Worm (Caenorhabditis elegans): ENCODE results near the gene mks-2.

The mks-2 gene

DNA sequence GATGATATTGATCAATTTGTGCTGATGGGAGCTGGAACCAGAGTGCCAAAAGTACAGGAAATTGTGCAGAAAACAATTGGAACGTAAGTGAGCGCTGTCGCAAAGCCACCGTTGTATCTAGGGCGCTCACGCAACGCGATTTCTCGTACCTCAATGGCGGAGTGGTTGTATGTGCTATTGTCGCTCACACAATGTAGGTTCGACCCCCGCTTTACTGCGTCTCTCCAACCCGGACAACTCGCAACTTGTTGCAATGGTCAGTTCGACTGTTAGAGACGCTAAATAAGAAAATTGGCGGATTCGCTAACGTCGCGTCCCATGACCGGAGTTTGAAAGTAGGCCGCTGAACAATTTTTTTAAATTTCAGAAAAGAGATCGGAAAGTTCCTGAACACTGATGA is 29.3 kb upstream of the mks-2 start (continued):
- TF ChIP-seq K09A11.1 (tag; optimal IDR thresholded peaks at IDR 0.05; ENCODE audit: insufficient read depth), result peak; percentile 25
- TF ChIP-seq T23F11.4 (GFP tag; optimal IDR thresholded peaks at IDR 0.05), result peak; percentile 78
- TF ChIP-seq hlh-13 (GFP tag; optimal IDR thresholded peaks at IDR 0.05), result peak; percentile 74
- peak; percentile 87 for TF ChIP-seq fkh-6 (tag; optimal IDR thresholded peaks at IDR 0.05)
- TF ChIP-seq mec-3 (tag; optimal IDR thresholded peaks at IDR 0.05; ENCODE audit: borderline replicate concordance), result no peak
- TF ChIP-seq eyg-1 (tag; optimal IDR thresholded peaks at IDR 0.05), result peak; percentile 24
- TF ChIP-seq tbx-2 (tag; optimal IDR thresholded peaks at IDR 0.05), result peak; percentile 81
- peak; percentile 74 for TF ChIP-seq hlh-30 (tag; optimal IDR thresholded peaks at IDR 0.05; ENCODE audit: insufficient read depth)
- TF ChIP-seq tbx-7 (tag; optimal IDR thresholded peaks at IDR 0.05), result no peak
- peak; percentile 59 for TF ChIP-seq dmd-4 (tag; optimal IDR thresholded peaks at IDR 0.05; ENCODE audit: borderline replicate concordance)
- TF ChIP-seq sox-2 (GFP tag; IDR thresholded peaks at IDR 0.05), result peak; percentile 71
- peak; percentile 64 for TF ChIP-seq ceh-24 (tag; optimal IDR thresholded peaks at IDR 0.05)
- peak; percentile 84 for TF ChIP-seq hlh-6 (tag; optimal IDR thresholded peaks at IDR 0.05)
- peak; percentile 61 for TF ChIP-seq sdc-2 (tag; optimal IDR thresholded peaks at IDR 0.05)
- peak; percentile 86 for TF ChIP-seq ceh-19 (GFP tag; optimal IDR thresholded peaks at IDR 0.05)
- no peak for TF ChIP-seq nhr-11 (tag; optimal IDR thresholded peaks at IDR 0.05)
- peak; percentile 52 for TF ChIP-seq pha-2 (tag; optimal IDR thresholded peaks at IDR 0.05)
- TF ChIP-seq elt-4 (tag; optimal IDR thresholded peaks at IDR 0.05), result no peak
- peak; percentile 48 for TF ChIP-seq hlh-15 (tag; optimal IDR thresholded peaks at IDR 0.05)
- peak; percentile 59 for TF ChIP-seq ref-2 (tag; optimal IDR thresholded peaks at IDR 0.05)
- TF ChIP-seq ceh-34 (tag; optimal IDR thresholded peaks at IDR 0.05), result peak; percentile 74
- TF ChIP-seq ceh-14 (tag; optimal IDR thresholded peaks at IDR 0.05), result peak; percentile 24
- no peak for TF ChIP-seq nfya-1 (tag; optimal IDR thresholded peaks at IDR 0.05)
- TF ChIP-seq unc-42 (tag; optimal IDR thresholded peaks at IDR 0.05), result peak; percentile 8
- TF ChIP-seq lim-6 (tag; optimal IDR thresholded peaks at IDR 0.05), result peak; percentile 28
- TF ChIP-seq ceh-18 (tag; optimal IDR thresholded peaks at IDR 0.05), result peak; percentile 70
- TF ChIP-seq dve-1 (tag; optimal IDR thresholded peaks at IDR 0.05), result peak; percentile 76
- TF ChIP-seq pha-4 (tag; optimal IDR thresholded peaks at IDR 0.05), result no peak
- TF ChIP-seq ceh-2 (tag; optimal IDR thresholded peaks at IDR 0.05), result peak; percentile 79
- TF ChIP-seq C08G9.2 (tag; optimal IDR thresholded peaks at IDR 0.05), result peak; percentile 49

DNA sequence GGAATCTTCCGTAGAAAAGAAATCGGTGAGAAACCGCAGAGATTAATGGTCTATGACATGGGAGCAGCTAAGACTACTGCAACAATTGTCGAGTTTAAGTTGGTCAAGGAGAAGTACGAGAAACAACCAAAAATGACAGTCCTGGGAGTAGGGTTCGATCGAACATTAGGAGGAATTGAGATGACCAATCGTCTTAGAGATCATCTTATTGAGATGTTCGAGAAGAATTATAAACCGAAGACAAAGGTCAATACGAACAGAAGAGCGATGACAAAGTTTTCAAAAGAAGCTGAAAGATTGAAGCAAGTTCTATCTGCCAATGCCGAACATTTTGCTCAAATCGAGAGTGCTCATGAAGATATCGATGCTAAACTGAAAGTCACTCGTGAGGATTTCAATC is 28.8 kb upstream of the mks-2 start:
- TF ChIP-seq unc-3 (GFP tag; conservative IDR thresholded peaks at IDR 0.05) (no peak), unc-3 (tag; optimal IDR thresholded peaks at IDR 0.05) (no peak), dmd-4 (tag; optimal IDR thresholded peaks at IDR 0.05; ENCODE audit: borderline replicate concordance) (no peak), unc-55 (GFP tag; optimal IDR thresholded peaks at IDR 0.05) (no peak), ceh-18 (tag; optimal IDR thresholded peaks at IDR 0.05) (no peak), ama-1 (optimal IDR thresholded peaks at IDR 0.05) (no peak), pros-1 (tag; optimal IDR thresholded peaks at IDR 0.05) (no peak), syd-9 (tag; optimal IDR thresholded peaks at IDR 0.05) (no peak), tbx-7 (tag; optimal IDR thresholded peaks at IDR 0.05) (no peak), hlh-13 (GFP tag; optimal IDR thresholded peaks at IDR 0.05) (no peak), ahr-1 (tag; optimal IDR thresholded peaks at IDR 0.05) (no peak), ceh-31 (tag; optimal IDR thresholded peaks at IDR 0.05) (no peak)

DNA sequence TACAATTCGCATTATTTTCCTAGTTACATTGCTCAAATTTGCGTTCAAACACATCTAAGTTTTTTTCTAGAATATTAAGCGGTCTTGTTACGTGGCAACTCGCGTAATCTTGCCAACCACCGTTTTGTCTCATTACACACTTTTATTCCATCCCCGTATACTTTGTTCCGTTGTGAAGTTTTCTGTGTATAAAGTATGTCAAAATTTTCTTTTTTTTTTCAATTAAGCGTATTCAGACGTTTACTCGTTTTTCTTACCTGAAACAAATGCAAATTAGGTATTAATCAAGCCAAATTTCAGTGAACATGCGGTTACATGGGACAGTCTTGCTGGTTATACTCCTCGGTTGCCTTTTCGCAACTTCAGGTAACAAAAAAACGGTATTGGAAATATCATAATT is 27.8 kb upstream of the mks-2 start, which contains the start of gene T24H7.2:
TSS of gene T24H7.2 (plus strand) at position 301 of the 400 bp plus-strand sequence.
- TF ChIP-seq ama-1 (optimal IDR thresholded peaks at IDR 0.05) (no peak), ceh-30 (tag; optimal IDR thresholded peaks at IDR 0.05) (no peak), ztf-16 (tag; optimal IDR thresholded peaks at IDR 0.05) (no peak), odd-2 (tag; optimal IDR thresholded peaks at IDR 0.05) (no peak), T23F11.4 (GFP tag; optimal IDR thresholded peaks at IDR 0.05) (no peak), C38D4.7 (GFP tag; optimal IDR thresholded peaks at IDR 0.05) (no peak), tbx-2 (tag; optimal IDR thresholded peaks at IDR 0.05) (no peak)
